Worm (Caenorhabditis elegans) whole organism, mixed stage, embryonic: Measurements from ENCODE around the gene srsx-35.

ENCODE experiments used
- M03D4.4 ChIP-seq: sonication (generic microtip); optimal IDR thresholded peaks from 2 replicates; lab custom pipeline; 2017; ENCODE audit warnings: mild to moderate bottlenecking, missing genetic modification characterization, missing compliant biosample characterization
- bed-3 ChIP-seq: fragments of 200-800 bp; sonication (Bioruptor generic); optimal IDR thresholded peaks from 3 replicates; lab custom pipeline; 2018; ENCODE audit warnings: mild to moderate bottlenecking, missing genetic modification characterization, moderate library complexity, missing compliant biosample characterization
- ceh-39 ChIP-seq: fragments of 150-350 bp; optimal IDR thresholded peaks from 2 replicates; lab custom pipeline; 2014; ENCODE audit warnings: missing biosample characterization, missing genetic modification characterization
- ceh-43 ChIP-seq: fragments of 200-800 bp; sonication (Bioruptor generic); optimal IDR thresholded peaks from 2 replicates; lab custom pipeline; 2018; ENCODE audit warnings: mild to moderate bottlenecking, missing genetic modification characterization, moderate library complexity, missing compliant biosample characterization
- ceh-83 ChIP-seq: fragments of 200-800 bp; sonication (Bioruptor generic); optimal IDR thresholded peaks from 2 replicates; lab custom pipeline; 2018; ENCODE audit warnings: mild to moderate bottlenecking, missing genetic modification characterization, missing compliant biosample characterization
- ces-1 ChIP-seq: fragments of 150-350 bp; optimal IDR thresholded peaks from 2 replicates; lab custom pipeline; 2014; ENCODE audit warnings: missing biosample characterization, missing genetic modification reagents, missing genetic modification characterization
- drap-1 ChIP-seq: fragments of 200-800 bp; sonication (Bioruptor generic); optimal IDR thresholded peaks from 3 replicates; lab custom pipeline; 2018; ENCODE audit warnings: mild to moderate bottlenecking, missing genetic modification characterization, missing compliant biosample characterization
- elt-3 ChIP-seq: fragments of 150-350 bp; optimal IDR thresholded peaks from 2 replicates; lab custom pipeline; 2014; ENCODE audit warnings: missing biosample characterization, missing genetic modification characterization
- flh-1 ChIP-seq: fragments of 200-800 bp; sonication (Bioruptor generic); optimal IDR thresholded peaks from 2 replicates; lab custom pipeline; 2018; ENCODE audit warnings: mild to moderate bottlenecking, missing genetic modification characterization, moderate library complexity, missing compliant biosample characterization
- ham-2 ChIP-seq: fragments of 200-800 bp; sonication (Bioruptor generic); optimal IDR thresholded peaks from 2 replicates; lab custom pipeline; 2018; ENCODE audit warnings: mild to moderate bottlenecking, missing genetic modification characterization, missing compliant biosample characterization
- hlh-1 ChIP-seq: fragments of 150-350 bp; optimal IDR thresholded peaks from 2 replicates; lab custom pipeline; 2014; ENCODE audit warnings: missing biosample characterization, missing genetic modification reagents, missing genetic modification characterization
- lin-13 ChIP-seq: fragments of 150-350 bp; optimal IDR thresholded peaks from 2 replicates; lab custom pipeline; 2014; ENCODE audit warnings: missing biosample characterization, missing genetic modification characterization
- lsy-2 ChIP-seq: fragments of 150-350 bp; optimal IDR thresholded peaks from 2 replicates; lab custom pipeline; 2014; ENCODE audit warnings: missing biosample characterization, missing genetic modification characterization
- mab-5 ChIP-seq: fragments of 150-350 bp; optimal IDR thresholded peaks from 2 replicates; lab custom pipeline; 2014; ENCODE audit warnings: missing biosample characterization, missing genetic modification characterization
- mep-1 ChIP-seq: fragments of 150-350 bp; optimal IDR thresholded peaks from 2 replicates; lab custom pipeline; 2017; ENCODE audit warnings: missing biosample characterization, missing genetic modification reagents, missing genetic modification characterization, inconsistent platforms
- mls-2 ChIP-seq: sonication (generic microtip); optimal IDR thresholded peaks from 2 replicates; lab custom pipeline; 2016; ENCODE audit warnings: mild to moderate bottlenecking, missing genetic modification characterization, moderate library complexity, missing compliant biosample characterization
- nhr-12 ChIP-seq: fragments of 150-350 bp; optimal IDR thresholded peaks from 2 replicates; lab custom pipeline; 2014; ENCODE audit warnings: missing biosample characterization, missing genetic modification characterization
- nhr-2 ChIP-seq: fragments of 150-350 bp; optimal IDR thresholded peaks from 2 replicates; lab custom pipeline; 2014; ENCODE audit warnings: missing biosample characterization, missing genetic modification characterization
- nhr-237 ChIP-seq: fragments of 150-350 bp; optimal IDR thresholded peaks from 2 replicates; lab custom pipeline; 2014; ENCODE audit warnings: missing biosample characterization, missing genetic modification characterization
- nhr-28 ChIP-seq: fragments of 150-350 bp; optimal IDR thresholded peaks from 2 replicates; lab custom pipeline; 2014; ENCODE audit warnings: missing biosample characterization, missing genetic modification characterization
- nhr-76 ChIP-seq: sonication (generic microtip); optimal IDR thresholded peaks from 2 replicates; lab custom pipeline; 2017; ENCODE audit warnings: missing biosample characterization, missing genetic modification characterization
- pha-4 ChIP-seq: fragments of 150-350 bp; optimal IDR thresholded peaks from 2 replicates; lab custom pipeline; 2018; ENCODE audit warnings: missing biosample characterization, missing genetic modification reagents, missing genetic modification characterization
- sem-2 ChIP-seq: fragments of 200-800 bp; sonication (Bioruptor generic); optimal IDR thresholded peaks from 2 replicates; lab custom pipeline; 2018; ENCODE audit warnings: mild to moderate bottlenecking, missing genetic modification characterization, missing compliant biosample characterization
- snpc-4 ChIP-seq: fragments of 150-350 bp; optimal IDR thresholded peaks from 2 replicates; lab custom pipeline; 2014; ENCODE audit warnings: missing biosample characterization, missing genetic modification characterization
- sptf-1 ChIP-seq: sonication (generic microtip); optimal IDR thresholded peaks from 2 replicates; lab custom pipeline; 2017; ENCODE audit warnings: mild to moderate bottlenecking, missing genetic modification characterization, moderate library complexity, missing compliant biosample characterization
- unc-120 ChIP-seq: sonication (generic microtip); optimal IDR thresholded peaks from 2 replicates; lab custom pipeline; 2017; ENCODE audit warnings: missing genetic modification characterization, missing compliant biosample characterization; ENCODE audit not compliant: poor library complexity, severe bottlenecking
- unc-39 ChIP-seq: fragments of 150-350 bp; optimal IDR thresholded peaks from 2 replicates; lab custom pipeline; 2014; ENCODE audit warnings: missing biosample characterization, missing genetic modification characterization
- unc-62 ChIP-seq: fragments of 150-350 bp; optimal IDR thresholded peaks from 2 replicates; lab custom pipeline; 2014; ENCODE audit warnings: missing biosample characterization, missing genetic modification reagents, missing genetic modification characterization
- zip-8 ChIP-seq: fragments of 150-350 bp; optimal IDR thresholded peaks from 2 replicates; lab custom pipeline; 2014; ENCODE audit warnings: missing biosample characterization, missing genetic modification characterization
- ztf-11 ChIP-seq: fragments of 150-350 bp; optimal IDR thresholded peaks from 2 replicates; lab custom pipeline; 2014; ENCODE audit warnings: missing biosample characterization, missing genetic modification characterization

Gene srsx-35

DNA sequence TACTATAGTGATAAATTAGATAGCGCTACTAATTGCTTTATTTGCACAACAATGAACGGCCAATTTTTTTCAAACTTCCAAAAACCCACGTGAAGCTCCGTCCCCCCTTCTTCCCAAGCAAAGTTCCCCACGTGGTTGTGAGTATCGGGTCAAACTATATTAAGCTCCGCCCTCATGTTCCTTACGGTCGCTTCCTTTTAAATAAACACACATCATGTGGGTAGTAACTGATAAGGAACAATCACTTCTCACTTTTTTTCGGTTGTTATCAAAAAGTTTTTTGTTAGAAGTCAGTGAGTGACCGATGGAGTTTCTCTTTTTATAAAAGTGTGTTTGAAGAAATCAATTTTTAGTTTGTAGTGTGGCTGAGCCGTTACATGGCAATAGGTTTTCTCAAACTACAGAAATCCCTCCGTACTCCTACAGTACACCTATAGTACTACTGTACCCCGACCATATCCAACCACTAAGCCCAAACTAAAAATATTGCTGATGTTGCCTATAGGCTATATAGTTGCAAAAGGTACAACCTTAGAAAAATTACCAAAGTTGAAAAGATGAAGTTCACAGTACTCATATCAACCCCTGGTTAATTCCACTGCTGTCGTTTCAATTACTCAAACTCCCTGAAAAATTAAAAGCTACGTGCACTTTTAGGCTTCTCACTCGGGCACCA, 31.2 kb downstream of the srsx-35 start:
- TF ChIP-seq zip-8, result no peak
- no peak for TF ChIP-seq hlh-1 (tag; lab: Kevin White, UChicago)
- TF ChIP-seq ham-2, result no peak
- TF ChIP-seq sptf-1 (tag; lab: Kevin White, UChicago), result no peak
- TF ChIP-seq ceh-83, result no peak
- TF ChIP-seq M03D4.4 (tag; lab: Kevin White, UChicago), result no peak
- no peak for TF ChIP-seq sem-2 (GFP tag; lab: Kevin White, UChicago)
- no peak for TF ChIP-seq lsy-2 (tag; lab: Kevin White, UChicago)
- no peak for TF ChIP-seq ceh-39
- no peak for TF ChIP-seq snpc-4 (tag; lab: Kevin White, UChicago)
- no peak for TF ChIP-seq nhr-28
- TF ChIP-seq ztf-11 (tag; lab: Kevin White, UChicago), result no peak
- TF ChIP-seq lin-13 (tag; lab: Kevin White, UChicago), result no peak
- no peak for TF ChIP-seq unc-39 (tag; lab: Kevin White, UChicago)
- TF ChIP-seq drap-1 (GFP tag; lab: Kevin White, UChicago), result no peak

DNA sequence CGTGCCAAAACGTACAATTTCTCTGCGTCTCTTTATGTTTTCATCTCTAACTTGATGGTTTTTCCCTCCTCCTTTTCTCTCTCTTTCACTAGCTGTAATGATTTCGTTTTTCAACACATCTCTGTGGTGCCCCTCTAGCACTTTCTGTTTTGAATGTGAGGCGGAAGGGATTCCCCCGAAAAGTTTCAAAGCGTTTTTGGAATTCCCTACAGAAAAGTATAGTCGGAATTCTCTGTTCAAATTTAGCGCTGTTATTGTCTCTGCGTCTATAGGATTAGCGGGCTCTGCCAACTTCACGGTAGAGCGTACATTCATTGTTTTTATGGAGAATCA, 31.7 kb downstream of the srsx-35 start:
- no peak for TF ChIP-seq nhr-76 (tag; lab: Kevin White, UChicago)
- TF ChIP-seq ceh-39, result no peak
- TF ChIP-seq ham-2, result peak; percentile 13
- no peak for TF ChIP-seq unc-39 (tag; lab: Kevin White, UChicago)
- no peak for TF ChIP-seq ztf-11 (tag; lab: Kevin White, UChicago)
- peak; percentile 8 for TF ChIP-seq hlh-1 (tag; lab: Kevin White, UChicago)
- peak; percentile 26 for TF ChIP-seq pha-4 (tag; lab: Kevin White, UChicago)
- TF ChIP-seq unc-62 (GFP tag; lab: Kevin White, UChicago), result peak; percentile 52
- TF ChIP-seq drap-1 (GFP tag; lab: Kevin White, UChicago), result peak; percentile 16
- no peak for TF ChIP-seq lin-13 (tag; lab: Kevin White, UChicago)
- no peak for TF ChIP-seq flh-1 (GFP tag; lab: Kevin White, UChicago)
- no peak for TF ChIP-seq nhr-28
- peak; percentile 42 for TF ChIP-seq unc-120 (tag; lab: Kevin White, UChicago)
- TF ChIP-seq bed-3 (GFP tag; lab: Kevin White, UChicago), result no peak
- no peak for TF ChIP-seq nhr-2 (tag; lab: Kevin White, UChicago)
- no peak for TF ChIP-seq mab-5 (tag; lab: Kevin White, UChicago)
- no peak for TF ChIP-seq ceh-83
- no peak for TF ChIP-seq nhr-12
- TF ChIP-seq ces-1, result peak; percentile 65

DNA sequence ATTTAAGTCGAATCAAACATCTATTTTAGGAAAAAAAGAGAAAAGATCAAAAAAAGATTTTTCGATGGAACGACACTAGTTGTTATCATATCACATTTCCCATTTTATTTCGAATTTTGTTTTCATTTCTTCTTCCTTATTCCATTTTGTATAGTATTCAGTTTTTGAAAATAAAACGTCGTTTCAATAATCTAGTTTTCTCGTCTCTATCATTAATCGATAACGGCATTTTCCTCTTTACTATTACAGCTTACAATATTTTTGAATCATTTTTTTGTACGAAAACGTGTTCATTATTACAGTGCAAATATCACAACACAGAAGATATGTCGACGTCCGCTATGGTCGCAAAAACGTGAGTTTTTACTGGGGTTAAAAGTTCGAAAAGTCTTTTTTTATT, 32.4 kb downstream of the srsx-35 start, which contains the start of gene Y44A6C.1:
Gene Y44A6C.1, plus strand, starts transcription at position 301 of the 400 bp plus-strand sequence.
- TF ChIP-seq ceh-43 (GFP tag; lab: Kevin White, UChicago), result no peak
- no peak for TF ChIP-seq ham-2
- no peak for TF ChIP-seq hlh-1 (tag; lab: Kevin White, UChicago)
- TF ChIP-seq drap-1 (GFP tag; lab: Kevin White, UChicago), result no peak
- no peak for TF ChIP-seq lin-13 (tag; lab: Kevin White, UChicago)
- no peak for TF ChIP-seq unc-120 (tag; lab: Kevin White, UChicago)
- no peak for TF ChIP-seq lsy-2 (tag; lab: Kevin White, UChicago)
- no peak for TF ChIP-seq ceh-39
- no peak for TF ChIP-seq unc-62 (GFP tag; lab: Kevin White, UChicago)
- no peak for TF ChIP-seq nhr-237 (tag; lab: Kevin White, UChicago)
- no peak for TF ChIP-seq ceh-83
- TF ChIP-seq mab-5 (tag; lab: Kevin White, UChicago), result no peak
- no peak for TF ChIP-seq mls-2 (tag; lab: Kevin White, UChicago)

DNA sequence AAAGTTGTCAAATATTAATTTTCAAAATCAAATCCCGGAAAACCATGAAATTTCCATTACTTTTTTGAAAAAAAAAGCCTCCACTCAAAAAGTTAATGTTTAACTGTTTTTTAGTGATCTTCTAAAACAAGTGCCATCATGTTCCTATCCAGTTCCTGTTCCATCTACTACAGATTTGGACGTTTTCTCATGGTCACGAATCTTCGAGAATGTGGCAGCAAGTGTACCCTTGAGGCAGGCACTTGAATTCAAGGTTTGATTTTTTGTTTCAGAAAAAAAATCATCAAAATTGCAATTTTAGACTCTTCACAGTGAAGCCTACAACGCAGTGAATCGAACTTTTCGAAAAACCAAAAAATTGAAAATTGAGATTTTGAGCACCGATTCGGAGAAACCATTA, 33.3 kb downstream of the srsx-35 start:
- TF ChIP-seq nhr-76 (tag; lab: Kevin White, UChicago) (no peak), mep-1 (tag; lab: Kevin White, UChicago) (no peak), elt-3 (tag; lab: Kevin White, UChicago) (no peak), mab-5 (tag; lab: Kevin White, UChicago) (no peak), unc-62 (GFP tag; lab: Kevin White, UChicago) (no peak), sem-2 (GFP tag; lab: Kevin White, UChicago) (no peak), lin-13 (tag; lab: Kevin White, UChicago) (no peak), pha-4 (tag; lab: Kevin White, UChicago) (no peak), lsy-2 (tag; lab: Kevin White, UChicago) (no peak)
- TF ChIP-seq, all 35 proteins: peak for 0

DNA sequence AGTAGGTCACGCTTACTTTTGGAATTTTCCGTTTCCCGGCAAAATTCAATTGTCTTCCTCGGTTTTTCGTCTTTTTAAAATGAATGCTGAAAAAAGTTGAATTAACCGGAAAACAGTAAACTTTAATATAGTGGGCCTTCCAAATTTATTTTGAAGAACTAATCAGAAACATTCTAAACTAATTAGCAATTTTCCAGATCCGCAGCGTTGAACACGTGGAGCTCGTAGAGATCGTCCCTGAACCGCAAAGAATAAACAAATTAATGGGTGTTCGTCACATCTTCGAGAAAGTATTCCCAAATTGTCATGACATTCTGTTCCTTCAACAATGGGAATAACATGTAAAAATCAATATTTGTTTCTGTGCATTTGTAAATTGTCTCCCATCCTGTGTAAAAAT, 35.0 kb downstream of the srsx-35 start:
- TF ChIP-seq mep-1 (tag; lab: Kevin White, UChicago), result no peak
- no peak for TF ChIP-seq elt-3 (tag; lab: Kevin White, UChicago)
- no peak for TF ChIP-seq sptf-1 (tag; lab: Kevin White, UChicago)
- TF ChIP-seq nhr-12, result no peak
- TF ChIP-seq zip-8, result no peak
- no peak for TF ChIP-seq lsy-2 (tag; lab: Kevin White, UChicago)
- no peak for TF ChIP-seq sem-2 (GFP tag; lab: Kevin White, UChicago)
- TF ChIP-seq ceh-83, result no peak
